Fruit fly (Drosophila melanogaster): Measurements from ENCODE around the gene MnM.
A peak's percentile ranks its signal among the peaks of the same experiment; 100 is the strongest.

Gene MnM

DNA sequence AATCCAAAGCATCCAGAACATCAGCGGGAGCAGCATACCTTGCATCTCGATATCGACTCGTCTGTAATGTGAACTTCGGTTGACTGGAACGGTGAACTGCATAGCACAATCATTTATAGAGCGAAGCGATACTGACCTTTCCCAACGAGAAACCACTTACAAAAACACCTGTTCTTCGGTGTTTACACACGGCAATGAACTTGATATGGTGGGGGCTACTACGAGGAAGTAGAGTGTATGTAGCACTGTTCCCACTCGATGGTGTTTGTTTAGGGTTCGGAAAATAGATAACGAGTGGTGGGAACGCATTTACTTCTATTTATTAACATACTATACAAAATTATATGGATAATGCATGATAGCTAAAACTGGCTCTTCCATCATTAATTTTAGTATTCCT is 30.5 kb upstream of the MnM start, which contains the start of the genes CG32269 and CG32270 (continued):
- peak; percentile 30 for TF ChIP-seq HLHmδ (GFP tag; optimal IDR thresholded peaks at IDR 0.05)
- TF ChIP-seq tna (GFP tag; IDR thresholded peaks at IDR 0.05; ENCODE audit: partially characterized antibody): no peak
- no peak for TF ChIP-seq fd64A (GFP tag; optimal IDR thresholded peaks at IDR 0.05)
- TF ChIP-seq Asciz (GFP tag; optimal IDR thresholded peaks at IDR 0.05): no peak
- no peak for TF ChIP-seq ham (GFP tag; IDR thresholded peaks at IDR 0.05)
- TF ChIP-seq grn (GFP tag; optimal IDR thresholded peaks at IDR 0.05): no peak
- TF ChIP-seq Trl (optimal IDR thresholded peaks at IDR 0.05): no peak
- TF ChIP-seq Trl (GFP tag; optimal IDR thresholded peaks at IDR 0.05): peak; percentile 0
- TF ChIP-seq CG13894 (tag; optimal IDR thresholded peaks at IDR 0.05): no peak
- TF ChIP-seq ERR (GFP tag; optimal IDR thresholded peaks at IDR 0.05): no peak
- no peak for TF ChIP-seq sd (tag; optimal IDR thresholded peaks at IDR 0.05)
- no peak for TF ChIP-seq CG11398 (GFP tag; optimal IDR thresholded peaks at IDR 0.05)
- TF ChIP-seq NC2α (GFP tag; optimal IDR thresholded peaks at IDR 0.05): no peak
- TF ChIP-seq MTF-1 (GFP tag; optimal IDR thresholded peaks at IDR 0.05; ENCODE audit: borderline replicate concordance): peak; percentile 0
- TF ChIP-seq Jarid2 (GFP tag; optimal IDR thresholded peaks at IDR 0.05): no peak
- TF ChIP-seq ken (GFP tag; IDR thresholded peaks at IDR 0.05): no peak
- TF ChIP-seq mirr (GFP tag; optimal IDR thresholded peaks at IDR 0.05): peak; percentile 66
- TF ChIP-seq CG1832 (GFP tag; optimal IDR thresholded peaks at IDR 0.05): no peak
- no peak for TF ChIP-seq CG8478 (optimal IDR thresholded peaks at IDR 0.05)

DNA sequence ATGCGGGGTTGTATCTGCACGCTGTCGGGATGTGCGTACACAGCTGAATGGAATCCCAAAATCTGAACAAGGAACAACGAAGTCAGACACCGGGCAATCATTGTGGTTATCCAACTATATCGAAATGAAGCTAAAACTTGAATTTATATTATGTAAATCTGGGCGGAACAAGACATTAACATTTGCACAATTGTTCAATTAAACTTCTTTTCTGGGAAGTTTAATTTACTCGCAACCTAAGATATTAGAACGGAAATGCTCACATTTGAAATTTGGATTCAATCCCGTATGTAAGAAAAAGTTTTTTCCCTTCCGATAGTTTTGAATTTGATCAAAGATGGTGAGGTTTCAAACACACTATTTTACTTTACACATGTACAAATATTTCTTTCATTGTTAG is 27.9 kb upstream of the MnM start, which contains the start of gene CG33160:
Gene CG33160 (minus strand): TSS at position 101 of the 400 bp plus-strand sequence.
- TF ChIP-seq ind (GFP tag; optimal IDR thresholded peaks at IDR 0.05) (no peak), amos (GFP tag; IDR thresholded peaks at IDR 0.05; ENCODE audit: partially characterized antibody) (no peak), hb (GFP tag; IDR thresholded peaks at IDR 0.05; ENCODE audit: partially characterized antibody) (no peak), CG8290 (GFP tag; optimal IDR thresholded peaks at IDR 0.05) (no peak), CG8290 (tag; optimal IDR thresholded peaks at IDR 0.05) (no peak), CG6813 (GFP tag; optimal IDR thresholded peaks at IDR 0.05) (no peak), Fer3 (tag; optimal IDR thresholded peaks at IDR 0.05) (no peak), ac (GFP tag; optimal IDR thresholded peaks at IDR 0.05) (no peak), CG7987 (GFP tag; optimal IDR thresholded peaks at IDR 0.05) (no peak), CG15696 (tag; optimal IDR thresholded peaks at IDR 0.05) (no peak), CG4730 (GFP tag; IDR thresholded peaks at IDR 0.05) (no peak), danr (GFP tag; IDR thresholded peaks at IDR 0.05) (no peak), Deaf1 (tag; optimal IDR thresholded peaks at IDR 0.05) (no peak), CG10431 (GFP tag; optimal IDR thresholded peaks at IDR 0.05) (no peak), wor (GFP tag; IDR thresholded peaks at IDR 0.05) (no peak), ttk (GFP tag; IDR thresholded peaks at IDR 0.05) (no peak), CG30403 (GFP tag; optimal IDR thresholded peaks at IDR 0.05) (no peak), CG1024 (GFP tag; IDR thresholded peaks at IDR 0.05) (no peak)

DNA sequence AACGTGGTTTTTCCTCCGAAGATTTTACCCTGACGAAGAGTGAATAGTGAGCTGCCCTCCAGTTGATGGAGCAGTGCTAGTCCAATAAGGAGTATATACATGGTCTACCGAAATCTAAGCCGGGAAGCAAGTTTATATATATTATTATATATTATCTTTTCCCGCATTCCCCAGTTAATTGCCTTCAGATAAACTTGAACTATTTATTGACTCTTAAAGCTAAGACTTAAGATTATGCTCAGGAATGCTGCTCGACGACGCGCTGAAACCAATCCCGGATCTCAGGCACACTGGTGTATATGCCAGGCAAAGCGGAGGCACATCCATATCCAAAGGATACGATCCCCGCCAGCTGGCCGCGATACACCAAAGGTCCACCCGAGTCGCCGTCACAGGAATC is 27.0 kb upstream of the MnM start, which contains the start of gene CG32277:
Gene CG32277 (minus strand): TSS at position 101 of the 400 bp plus-strand sequence.
- no peak for TF ChIP-seq ham (GFP tag; IDR thresholded peaks at IDR 0.05)
- TF ChIP-seq Opbp (GFP tag; IDR thresholded peaks at IDR 0.05; ENCODE audit: partially characterized antibody): no peak
- TF ChIP-seq CG3995 (GFP tag; optimal IDR thresholded peaks at IDR 0.05): no peak
- no peak for TF ChIP-seq Chrac-16 (GFP tag; optimal IDR thresholded peaks at IDR 0.05)
- TF ChIP-seq dm (GFP tag; optimal IDR thresholded peaks at IDR 0.05): no peak
- no peak for TF ChIP-seq btn (GFP tag; optimal IDR thresholded peaks at IDR 0.05)
- TF ChIP-seq h (optimal IDR thresholded peaks at IDR 0.05): no peak
- no peak for TF ChIP-seq bowl (GFP tag; IDR thresholded peaks at IDR 0.05)
- TF ChIP-seq CG3838 (GFP tag; optimal IDR thresholded peaks at IDR 0.05): no peak
- no peak for TF ChIP-seq gcm (GFP tag; optimal IDR thresholded peaks at IDR 0.05)
- no peak for TF ChIP-seq Adf1 (GFP tag; IDR thresholded peaks at IDR 0.05)
- TF ChIP-seq CG7839 (tag; optimal IDR thresholded peaks at IDR 0.05): no peak
